Worm (Caenorhabditis elegans): ENCODE results near the gene Y55F3BL.6.

DNA sequence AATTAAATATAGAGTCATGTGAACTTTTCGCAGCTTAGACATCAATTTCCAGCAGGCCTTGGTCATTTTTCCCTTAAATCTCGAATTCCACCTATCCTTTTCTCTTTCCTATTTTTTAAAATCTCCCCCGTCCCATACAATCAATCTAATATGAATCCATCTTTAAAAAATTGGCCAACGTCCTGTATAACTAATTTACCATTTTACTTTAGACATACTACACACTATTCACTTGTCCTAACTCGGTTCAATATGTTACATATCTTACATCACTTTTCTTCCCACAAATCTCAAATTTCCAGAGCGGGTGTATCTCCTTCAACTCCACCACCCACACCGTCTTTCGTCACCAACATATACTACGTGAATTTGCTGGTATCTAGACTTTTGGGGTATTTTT is 38.3 kb upstream of the Y55F3BL.6 start, which contains the start of gene lgc-33:
- TF ChIP-seq nhr-237 (tag; optimal IDR thresholded peaks at IDR 0.05), result no peak
- TF ChIP-seq ZK546.5 (tag; optimal IDR thresholded peaks at IDR 0.05), result no peak
- no peak for TF ChIP-seq ceh-82 (tag; optimal IDR thresholded peaks at IDR 0.05)
- no peak for TF ChIP-seq snpc-4 (tag; optimal IDR thresholded peaks at IDR 0.05)
